Fruit fly (Drosophila melanogaster): ENCODE data around the gene CG7384.

CG7384 gene

dm6 chr2L:10519225-10519624 lies 9.0 kb upstream of the CG7384 start (continued):
- peak; percentile 70 for TF ChIP-seq stc (GFP tag; IDR thresholded peaks at IDR 0.05)
- peak; percentile 50 for TF ChIP-seq CG11696 (GFP tag; IDR thresholded peaks at IDR 0.05)
- TF ChIP-seq CG4328 (GFP tag; optimal IDR thresholded peaks at IDR 0.05) = no peak
- no peak for TF ChIP-seq Sry-β (GFP tag; optimal IDR thresholded peaks at IDR 0.05)
- peak; percentile 34 for TF ChIP-seq pnt (GFP tag; optimal IDR thresholded peaks at IDR 0.05)
- no peak for TF ChIP-seq Kr (GFP tag; optimal IDR thresholded peaks at IDR 0.05)
- TF ChIP-seq CG34224 (GFP tag; IDR thresholded peaks at IDR 0.05; ENCODE audit: partially characterized antibody) = no peak
- TF ChIP-seq CG14050 (GFP tag; IDR thresholded peaks at IDR 0.05) = peak; percentile 58
- no peak for TF ChIP-seq tna (GFP tag; IDR thresholded peaks at IDR 0.05; ENCODE audit: partially characterized antibody)
- TF ChIP-seq CG17361 (GFP tag; IDR thresholded peaks at IDR 0.05) = peak; percentile 48; the same call in 1 of the 3 replicates
- peak; percentile 71 for TF ChIP-seq grau (tag; optimal IDR thresholded peaks at IDR 0.05)
- peak; percentile 18 for TF ChIP-seq CG4820 (GFP tag; optimal IDR thresholded peaks at IDR 0.05)
- peak; percentile 37; the same call in 1 of the 2 replicates for TF ChIP-seq CG14667 (GFP tag; IDR thresholded peaks at IDR 0.05)
- TF ChIP-seq Trl (optimal IDR thresholded peaks at IDR 0.05) = no peak
- peak; percentile 54 for TF ChIP-seq Trl (GFP tag; optimal IDR thresholded peaks at IDR 0.05)
- TF ChIP-seq dmrt99B (tag; optimal IDR thresholded peaks at IDR 0.05) = peak; percentile 69
- peak; percentile 41 for TF ChIP-seq Hsf (GFP tag; optimal IDR thresholded peaks at IDR 0.05)
- TF ChIP-seq CG17186 (GFP tag; optimal IDR thresholded peaks at IDR 0.05) = no peak
- no peak for TF ChIP-seq vnd (GFP tag; IDR thresholded peaks at IDR 0.05; ENCODE audit: partially characterized antibody)
- TF ChIP-seq C15 (GFP tag; IDR thresholded peaks at IDR 0.05) = no peak
- TF ChIP-seq Hr39 (optimal IDR thresholded peaks at IDR 0.05) = no peak
- no peak for TF ChIP-seq CG43689 (GFP tag; IDR thresholded peaks at IDR 0.05)
- TF ChIP-seq CG1832 (GFP tag; optimal IDR thresholded peaks at IDR 0.05) = no peak
- no peak for TF ChIP-seq croc (GFP tag; conservative IDR thresholded peaks at IDR 0.05)
- TF ChIP-seq CG8290 (GFP tag; optimal IDR thresholded peaks at IDR 0.05) = no peak
- TF ChIP-seq CG8290 (tag; optimal IDR thresholded peaks at IDR 0.05) = peak in 1 of 2 experiments; percentile 75
- TF ChIP-seq CG5953 (GFP tag; IDR thresholded peaks at IDR 0.05) = 0 out of 2 replicates have a peak, but pooled peaks have one; percentile 26
- no peak for TF ChIP-seq CG15601 (tag; optimal IDR thresholded peaks at IDR 0.05)
- no peak for TF ChIP-seq CG33213 (GFP tag; optimal IDR thresholded peaks at IDR 0.05)
- peak; percentile 68; the same call in 2 of the 3 replicates for TF ChIP-seq CG11695 (GFP tag; IDR thresholded peaks at IDR 0.05)
- peak in 1 of 2 experiments; percentile 52 for TF ChIP-seq bsh (GFP tag; optimal IDR thresholded peaks at IDR 0.05)
- peak; percentile 70; the same call in 1 of the 3 replicates for TF ChIP-seq Dbx (GFP tag; IDR thresholded peaks at IDR 0.05)
- peak; percentile 22 for TF ChIP-seq Max (GFP tag; optimal IDR thresholded peaks at IDR 0.05)
- peak; percentile 36 for TF ChIP-seq nau (GFP tag; optimal IDR thresholded peaks at IDR 0.05)
- TF ChIP-seq unpg (GFP tag; optimal IDR thresholded peaks at IDR 0.05) = peak; percentile 67
- TF ChIP-seq Adf1 (GFP tag; IDR thresholded peaks at IDR 0.05) = peak; percentile 26; the same call in 1 of the 2 replicates

- TF ChIP-seq CG16813 (GFP tag; IDR thresholded peaks at IDR 0.05; ENCODE audit: partially characterized antibody) = peak; percentile 82
- peak; percentile 80 for TF ChIP-seq sna (GFP tag; IDR thresholded peaks at IDR 0.05; ENCODE audit: partially characterized antibody)
- TF ChIP-seq CG18262 (tag; optimal IDR thresholded peaks at IDR 0.05) = no peak
- TF ChIP-seq dm (GFP tag; optimal IDR thresholded peaks at IDR 0.05) = no peak
- TF ChIP-seq prd (optimal IDR thresholded peaks at IDR 0.05) = no peak
- TF ChIP-seq prd (GFP tag; IDR thresholded peaks at IDR 0.05) = no peak
- TF ChIP-seq CG17361 (GFP tag; IDR thresholded peaks at IDR 0.05) = no peak
- TF ChIP-seq zen2 (GFP tag; IDR thresholded peaks at IDR 0.05; ENCODE audit: partially characterized antibody) = peak; percentile 68; the same call in 2 of the 3 replicates
- TF ChIP-seq tin (GFP tag; optimal IDR thresholded peaks at IDR 0.05) = no peak
- TF ChIP-seq scrt (GFP tag; optimal IDR thresholded peaks at IDR 0.05) = peak; percentile 20
- no peak for TF ChIP-seq CG8281 (tag; optimal IDR thresholded peaks at IDR 0.05)
- no peak for TF ChIP-seq CG2116 (GFP tag; optimal IDR thresholded peaks at IDR 0.05)
- TF ChIP-seq Dref (GFP tag; IDR thresholded peaks at IDR 0.05) = peak; percentile 56
- TF ChIP-seq dan (GFP tag; IDR thresholded peaks at IDR 0.05) = no peak
- no peak for TF ChIP-seq crol (GFP tag; IDR thresholded peaks at IDR 0.05)
- TF ChIP-seq NFAT (GFP tag; IDR thresholded peaks at IDR 0.05) = peak; percentile 22; the same call in 1 of the 2 replicates
- peak; percentile 91 for TF ChIP-seq BEAF-32 (GFP tag; optimal IDR thresholded peaks at IDR 0.05)
- TF ChIP-seq Dll (GFP tag; IDR thresholded peaks at IDR 0.05; ENCODE audit: partially characterized antibody) = peak; percentile 86
- no peak for TF ChIP-seq CG7372 (GFP tag; IDR thresholded peaks at IDR 0.05)
Measured at dm6 chr2L:10517085-10517484, 6.8 kb upstream of the CG7384 start, which contains the start of the genes Fatp1 and Lrr47. TSS of gene Fatp1 (minus strand) at chr2L:10517218. TSS of gene Lrr47 (plus strand) at chr2L:10517335.
